Fruit fly (Drosophila melanogaster) whole organism, embryonic: ENCODE data around the gene ssp.

Experiments used
- Ada2b ChIP-seq: fragments of 200-800 bp; sonication (Bioruptor generic); IDR thresholded peaks from 2 replicates; pipeline ENCODE4 v1.3.6; 2022; ENCODE audit warnings: missing biosample characterization, missing genetic modification characterization
- CG10267 ChIP-seq: fragments of 200-800 bp; sonication (Bioruptor generic); optimal IDR thresholded peaks from 2 replicates; lab custom pipeline; 2018; ENCODE audit warnings: missing biosample characterization, mild to moderate bottlenecking, missing genetic modification characterization, moderate library complexity
- CG10431 ChIP-seq: fragments of 200-800 bp; sonication (Bioruptor generic); optimal IDR thresholded peaks from 3 replicates; lab custom pipeline; 2018; ENCODE audit warnings: missing biosample characterization, mild to moderate bottlenecking, missing genetic modification characterization
- CG11456 ChIP-seq: fragments of 200-800 bp; sonication (Bioruptor generic); IDR thresholded peaks from 3 replicates; pipeline ENCODE4 v1.3.6; 2022; ENCODE audit warnings: missing biosample characterization, missing genetic modification characterization
- CG11504 ChIP-seq: fragments of 200-800 bp; sonication (Bioruptor generic); optimal IDR thresholded peaks from 3 replicates; lab custom pipeline; 2019; ENCODE audit warnings: missing biosample characterization, mild to moderate bottlenecking, missing genetic modification characterization, moderate library complexity
- CG1233 ChIP-seq: fragments of 200-800 bp; sonication (Bioruptor generic); optimal IDR thresholded peaks from 4 replicates; lab custom pipeline; 2018; ENCODE audit warnings: missing biosample characterization, mild to moderate bottlenecking, missing genetic modification characterization
- CG14710 ChIP-seq: fragments of 200-800 bp; sonication (Bioruptor generic); optimal IDR thresholded peaks from 3 replicates; lab custom pipeline; 2019; ENCODE audit warnings: missing biosample characterization, mild to moderate bottlenecking, missing genetic modification characterization, moderate library complexity
- CG15479 ChIP-seq: fragments of 200-800 bp; sonication (Bioruptor generic); optimal IDR thresholded peaks from 3 replicates; lab custom pipeline; 2019; ENCODE audit warnings: missing biosample characterization, mild to moderate bottlenecking, missing genetic modification characterization, moderate library complexity
- CG17328 ChIP-seq: fragments of 200-800 bp; sonication (Bioruptor generic); IDR thresholded peaks from 2 replicates; pipeline ENCODE4 v1.3.6; 2022; ENCODE audit warnings: missing biosample characterization, missing genetic modification characterization
- CG17359 ChIP-seq: fragments of 200-800 bp; sonication (Bioruptor generic); optimal IDR thresholded peaks from 3 replicates; lab custom pipeline; 2018; ENCODE audit warnings: missing biosample characterization, mild to moderate bottlenecking, missing genetic modification characterization, moderate library complexity
- CG17829 ChIP-seq: fragments of 200-800 bp; optimal IDR thresholded peaks from 2 replicates; lab custom pipeline; 2019; ENCODE audit warnings: missing biosample characterization, mild to moderate bottlenecking, missing genetic modification characterization, moderate library complexity
- CG2712 ChIP-seq: fragments of 200-800 bp; optimal IDR thresholded peaks from 3 replicates; lab custom pipeline; 2019; ENCODE audit warnings: missing biosample characterization, mild to moderate bottlenecking, missing genetic modification characterization, moderate library complexity
- CG30403 ChIP-seq: fragments of 200-800 bp; sonication (Bioruptor generic); optimal IDR thresholded peaks from 3 replicates; lab custom pipeline; 2016; ENCODE audit warnings: missing biosample characterization, missing genetic modification characterization
- CG32772 ChIP-seq: fragments of 200-800 bp; sonication (Bioruptor generic); IDR thresholded peaks from 2 replicates; pipeline ENCODE4 v1.3.6; 2022; ENCODE audit warnings: missing biosample characterization, missing genetic modification characterization
- CG33557 ChIP-seq: fragments of 200-800 bp; sonication (Bioruptor generic); optimal IDR thresholded peaks from 2 replicates; lab custom pipeline; 2019; ENCODE audit warnings: missing biosample characterization, mild to moderate bottlenecking, missing genetic modification characterization, moderate library complexity
- CG4360 ChIP-seq: fragments of 200-800 bp; sonication (Bioruptor generic); IDR thresholded peaks from 2 replicates; pipeline ENCODE4 v1.3.6; 2022; ENCODE audit warnings: missing biosample characterization, missing genetic modification characterization
- CG7357 ChIP-seq: fragments of 200-800 bp; sonication (Bioruptor generic); IDR thresholded peaks from 3 replicates; pipeline ENCODE4 v1.3.6; 2022; ENCODE audit warnings: missing biosample characterization, missing genetic modification characterization
- D19A ChIP-seq: fragments of 200-800 bp; optimal IDR thresholded peaks from 3 replicates; lab custom pipeline; 2019; ENCODE audit warnings: missing biosample characterization, mild to moderate bottlenecking, missing genetic modification characterization, moderate library complexity
- Drgx ChIP-seq: fragments of 200-800 bp; sonication (Bioruptor generic); IDR thresholded peaks from 2 replicates; pipeline ENCODE4 v1.3.6; 2022; ENCODE audit warnings: missing biosample characterization, missing genetic modification characterization
- E2f2 ChIP-seq: fragments of 200-800 bp; sonication (Bioruptor generic); IDR thresholded peaks from 2 replicates; pipeline ENCODE4 v1.3.6; 2022; ENCODE audit warnings: missing biosample characterization, missing genetic modification characterization
- Elba2 ChIP-seq: fragments of 200-800 bp; sonication (Bioruptor generic); optimal IDR thresholded peaks from 3 replicates; lab custom pipeline; 2016; ENCODE audit warnings: missing biosample characterization, missing genetic modification characterization
- HLH54F ChIP-seq: fragments of 200-800 bp; sonication (Bioruptor generic); optimal IDR thresholded peaks from 3 replicates; lab custom pipeline; 2016; ENCODE audit warnings: missing biosample characterization, missing genetic modification characterization
- Lpt ChIP-seq: fragments of >200 bp; optimal IDR thresholded peaks from 2 replicates; lab custom pipeline; 2018; ENCODE audit warnings: missing biosample characterization, missing genetic modification characterization
- Myb ChIP-seq: fragments of 200-800 bp; sonication (Bioruptor generic); optimal IDR thresholded peaks from 2 replicates; lab custom pipeline; 2016; ENCODE audit warnings: missing biosample characterization, missing genetic modification characterization
- NC2α ChIP-seq: fragments of 200-800 bp; sonication (Bioruptor generic); optimal IDR thresholded peaks from 2 replicates; lab custom pipeline; 2016; ENCODE audit warnings: missing biosample characterization, missing genetic modification characterization
- Oli ChIP-seq: fragments of 200-800 bp; sonication (Bioruptor generic); optimal IDR thresholded peaks from 2 replicates; lab custom pipeline; 2018; ENCODE audit warnings: missing biosample characterization, mild to moderate bottlenecking, missing genetic modification characterization, moderate library complexity
- Ptx1 ChIP-seq: fragments of 200-800 bp; sonication (Bioruptor generic); IDR thresholded peaks from 2 replicates; pipeline ENCODE4 v1.3.6; 2022; ENCODE audit warnings: missing biosample characterization, missing genetic modification characterization
- Scr ChIP-seq: fragments of 200-800 bp; sonication (Bioruptor generic); IDR thresholded peaks from 2 replicates; pipeline ENCODE4 v1.3.6; 2022; ENCODE audit warnings: missing biosample characterization, missing genetic modification characterization; ENCODE audit not compliant: partially characterized antibody
- Sox100B ChIP-seq: fragments of 200-800 bp; sonication (Bioruptor generic); optimal IDR thresholded peaks from 3 replicates; lab custom pipeline; 2018; ENCODE audit warnings: missing biosample characterization, mild to moderate bottlenecking, missing genetic modification characterization
- Ssrp ChIP-seq: fragments of 200-800 bp; sonication (Bioruptor generic); optimal IDR thresholded peaks from 2 replicates; lab custom pipeline; 2018; ENCODE audit warnings: missing biosample characterization, mild to moderate bottlenecking, missing genetic modification characterization, moderate library complexity
- Xbp1 ChIP-seq: fragments of 200-800 bp; sonication (Bioruptor generic); optimal IDR thresholded peaks from 3 replicates; lab custom pipeline; 2016; ENCODE audit warnings: missing biosample characterization, mild to moderate bottlenecking, missing genetic modification characterization
- Xrp1 ChIP-seq: fragments of 200-800 bp; sonication (Bioruptor generic); IDR thresholded peaks from 2 replicates; pipeline ENCODE4 v1.3.6; 2022; ENCODE audit warnings: missing biosample characterization, missing genetic modification characterization
- ase ChIP-seq: fragments of 200-800 bp; sonication (Bioruptor generic); IDR thresholded peaks from 3 replicates; pipeline ENCODE4 v1.3.6; 2022; ENCODE audit warnings: missing biosample characterization, missing genetic modification characterization
- chinmo ChIP-seq: fragments of 200-800 bp; sonication (Bioruptor generic); IDR thresholded peaks from 4 replicates; pipeline ENCODE4 v1.3.6; 2022; ENCODE audit warnings: missing biosample characterization, missing genetic modification characterization; ENCODE audit not compliant: partially characterized antibody
- ci ChIP-seq: fragments of 200-800 bp; sonication (Bioruptor generic); IDR thresholded peaks from 3 replicates; pipeline ENCODE4 v1.3.6; 2022; ENCODE audit warnings: missing biosample characterization, missing genetic modification characterization
- corto ChIP-seq: fragments of 200-800 bp; sonication (Bioruptor generic); optimal IDR thresholded peaks from 2 replicates; lab custom pipeline; 2016; ENCODE audit warnings: missing biosample characterization, mild to moderate bottlenecking, missing genetic modification characterization, moderate library complexity
- disco-r ChIP-seq: fragments of 200-800 bp; sonication (Bioruptor generic); optimal IDR thresholded peaks from 2 replicates; lab custom pipeline; 2016; ENCODE audit warnings: missing biosample characterization, missing genetic modification characterization
- esg ChIP-seq: fragments of 200-800 bp; sonication (Bioruptor generic); conservative IDR thresholded peaks from 2 replicates; pipeline ENCODE4 v1.3.6; 2022; ENCODE audit warnings: missing biosample characterization, missing genetic modification characterization
- gem ChIP-seq: fragments of 200-800 bp; sonication (Bioruptor generic); optimal IDR thresholded peaks from 2 replicates; lab custom pipeline; 2019; ENCODE audit warnings: missing biosample characterization, mild to moderate bottlenecking, missing genetic modification characterization, moderate library complexity
- hkb ChIP-seq, 2 experiments: fragments of 200-800 bp in 1 of 2; fragments of >200 bp in 1 of 2; sonication (Bioruptor generic) in 1 of 2; IDR thresholded peaks in 1 of 2; optimal IDR thresholded peaks in 1 of 2; 2 replicates each; pipeline versions ENCODE4 v1.3.6 to Lab custom; 2017 to 2022; ENCODE audit warnings: missing biosample characterization in 1 of 2, missing genetic modification characterization in 1 of 2
- klu ChIP-seq: fragments of 200-800 bp; sonication (Bioruptor generic); IDR thresholded peaks from 2 replicates; pipeline ENCODE4 v1.3.6; 2022; ENCODE audit warnings: missing biosample characterization, missing genetic modification characterization
- kni ChIP-seq: fragments of 200-800 bp; sonication (Bioruptor generic); optimal IDR thresholded peaks from 3 replicates; lab custom pipeline; 2017; ENCODE audit warnings: mild to moderate bottlenecking, missing biosample characterization, missing genetic modification reagents, missing genetic modification characterization
- pfk ChIP-seq: fragments of 200-800 bp; sonication (Bioruptor generic); optimal IDR thresholded peaks from 2 replicates; lab custom pipeline; 2018; ENCODE audit warnings: missing biosample characterization, mild to moderate bottlenecking, missing genetic modification characterization, moderate library complexity
- phol ChIP-seq: fragments of 200-800 bp; sonication (Bioruptor generic); optimal IDR thresholded peaks from 3 replicates; lab custom pipeline; 2018; ENCODE audit warnings: missing biosample characterization, mild to moderate bottlenecking, missing genetic modification characterization, moderate library complexity
- ro ChIP-seq: fragments of 200-800 bp; sonication (Bioruptor generic); IDR thresholded peaks from 2 replicates; pipeline ENCODE4 v1.3.6; 2022; ENCODE audit warnings: missing biosample characterization, missing genetic modification characterization
- sens ChIP-seq: fragments of 200-800 bp; sonication (Bioruptor generic); peaks from one replicate; lab custom pipeline; 2016; ENCODE audit warnings: missing biosample characterization, missing genetic modification characterization
- sens-2 ChIP-seq: fragments of 200-800 bp; sonication (Bioruptor generic); IDR thresholded peaks from 2 replicates; pipeline ENCODE4 v1.3.6; 2022; ENCODE audit warnings: missing biosample characterization, missing genetic modification characterization
- sisA ChIP-seq: fragments of 200-800 bp; sonication (Bioruptor generic); IDR thresholded peaks from 2 replicates; pipeline ENCODE4 v1.3.6; 2022; ENCODE audit warnings: missing biosample characterization, missing genetic modification characterization
- tin ChIP-seq: fragments of 200-800 bp; sonication (Bioruptor generic); optimal IDR thresholded peaks from 3 replicates; lab custom pipeline; 2016; ENCODE audit warnings: missing biosample characterization, missing genetic modification characterization

Gene ssp

dm6 chr3L:12113589-12113988, 4.5 kb upstream of the ssp start:
- TF ChIP-seq Myb (GFP tag; lab: Kevin White, UChicago): no peak

dm6 chr3L:12114188-12114587, 3.9 kb upstream of the ssp start:
- TF ChIP-seq CG11456 (no peak), Xrp1 (GFP tag; lab: Robert Waterston, UW) (peak; percentile 44; the same call in 1 of the 2 replicates), CG30403 (GFP tag; lab: Kevin White, UChicago) (peak; percentile 5), chinmo (GFP tag; lab: Robert Waterston, UW) (no peak), sens (GFP tag; lab: Kevin White, UChicago) (peak; percentile 73), sisA (peak; percentile 22; the same call in 1 of the 2 replicates), disco-r (GFP tag; lab: Kevin White, UChicago) (no peak), CG2712 (tag; lab: Kevin White, UChicago) (peak; percentile 41), gem (tag; lab: Kevin White, UChicago) (peak; percentile 33), tin (GFP tag; lab: Kevin White, UChicago) (peak; percentile 8), CG1233 (GFP tag; lab: Kevin White, UChicago) (no peak), HLH54F (no peak), phol (tag; lab: Kevin White, UChicago) (peak; percentile 25), esg (GFP tag; lab: Robert Waterston, UW) (no peak), D19A (tag; lab: Kevin White, UChicago) (peak; percentile 23), pfk (GFP tag; lab: Kevin White, UChicago) (no peak), CG14710 (tag; lab: Kevin White, UChicago) (peak; percentile 9), corto (GFP tag; lab: Kevin White, UChicago) (peak; percentile 25), klu (GFP tag; lab: Robert Waterston, UW) (no peak), CG33557 (no peak), CG10267 (tag; lab: Kevin White, UChicago) (peak; percentile 25), CG17359 (tag; lab: Kevin White, UChicago) (peak; percentile 39), Scr (no peak), CG4360 (0 out of 2 replicates have a peak, but pooled peaks have one; percentile 14), E2f2 (GFP tag; lab: Robert Waterston, UW) (0 out of 2 replicates have a peak, but pooled peaks have one; percentile 29), CG17328 (GFP tag; lab: Robert Waterston, UW) (peak; percentile 53; the same call in 1 of the 2 replicates), Ptx1 (GFP tag; lab: Robert Waterston, UW) (0 out of 2 replicates have a peak, but pooled peaks have one; percentile 25), Ssrp (no peak), ro (no peak), Sox100B (GFP tag; lab: Kevin White, UChicago) (peak; percentile 40), Lpt (GFP tag; lab: Kevin White, UChicago) (no peak), Xbp1 (peak; percentile 13), CG11504 (tag; lab: Kevin White, UChicago) (peak; percentile 32), Drgx (peak; percentile 86), kni (GFP tag; lab: Kevin White, UChicago) (no peak), CG15479 (GFP tag; lab: Kevin White, UChicago) (no peak), Oli (tag; lab: Kevin White, UChicago) (no peak), Ada2b (GFP tag; lab: Robert Waterston, UW) (peak; percentile 51; the same call in 1 of the 2 replicates), Elba2 (no peak), sens-2 (GFP tag; lab: Robert Waterston, UW) (0 out of 2 replicates have a peak, but pooled peaks have one; percentile 41), ase (no peak), ci (peak; percentile 66; the same call in 2 of the 3 replicates), CG10431 (GFP tag; lab: Kevin White, UChicago) (no peak), hkb (optimal IDR thresholded peaks at IDR 0.05; lab: Kevin White, UChicago) (no peak), hkb (GFP tag; IDR thresholded peaks at IDR 0.05; lab: Robert Waterston, UW) (peak; percentile 64), NC2α (GFP tag; lab: Kevin White, UChicago) (no peak), CG17829 (tag; lab: Kevin White, UChicago) (peak; percentile 12), CG32772 (GFP tag; lab: Robert Waterston, UW) (peak; percentile 33; the same call in 1 of the 2 replicates), CG7357 (GFP tag; lab: Robert Waterston, UW) (no peak)
